Worm (Caenorhabditis elegans): ENCODE data around the gene C32D5.7.

C32D5.7 gene

ce11 chrII:6348360-6348759, 8.5 kb upstream of the C32D5.7 start (continued):
- peak; percentile 68 for TF ChIP-seq dpl-1 (GFP tag; optimal IDR thresholded peaks at IDR 0.05)
- no peak for TF ChIP-seq Y5F2A.4 (GFP tag; optimal IDR thresholded peaks at IDR 0.05)
- no peak for TF ChIP-seq R02D3.7 (tag; optimal IDR thresholded peaks at IDR 0.05)
- TF ChIP-seq zfp-3 (GFP tag; conservative IDR thresholded peaks at IDR 0.05), result 0 out of 2 replicates have a peak, but pooled peaks have one; percentile 33
- no peak for TF ChIP-seq F10B5.3 (tag; optimal IDR thresholded peaks at IDR 0.05)
- TF ChIP-seq F49E8.2 (tag; optimal IDR thresholded peaks at IDR 0.05; ENCODE audit: borderline replicate concordance), result no peak
- no peak for TF ChIP-seq fkh-10 (GFP tag; optimal IDR thresholded peaks at IDR 0.05)
- TF ChIP-seq zag-1 (tag; optimal IDR thresholded peaks at IDR 0.05), result no peak
- TF ChIP-seq attf-4 (tag; optimal IDR thresholded peaks at IDR 0.05), result peak; percentile 32
- TF ChIP-seq nhr-102 (tag; optimal IDR thresholded peaks at IDR 0.05), result peak; percentile 81
- no peak for TF ChIP-seq ZK337.2 (GFP tag; IDR thresholded peaks at IDR 0.05)
- no peak for TF ChIP-seq lin-15B (tag; optimal IDR thresholded peaks at IDR 0.05)
- peak; percentile 97 for TF ChIP-seq dve-1 (tag; optimal IDR thresholded peaks at IDR 0.05; ENCODE audit: insufficient read depth)
- TF ChIP-seq F37D6.2 (tag; optimal IDR thresholded peaks at IDR 0.05), result peak; percentile 54
- TF ChIP-seq nhr-10 (tag; optimal IDR thresholded peaks at IDR 0.05), result peak; percentile 84
- no peak for TF ChIP-seq unc-130 (GFP tag; optimal IDR thresholded peaks at IDR 0.05)
- TF ChIP-seq mxl-3 (GFP tag; optimal IDR thresholded peaks at IDR 0.05), result peak; percentile 97
- no peak for TF ChIP-seq daf-19 (GFP tag; conservative IDR thresholded peaks at IDR 0.05)
- no peak for TF ChIP-seq ceh-44 (GFP tag; IDR thresholded peaks at IDR 0.05)
- no peak for TF ChIP-seq F26F4.8 (GFP tag; conservative IDR thresholded peaks at IDR 0.05)
- TF ChIP-seq lin-1 (GFP tag; IDR thresholded peaks at IDR 0.05), result peak; percentile 65; the same call in 1 of the 2 replicates
- TF ChIP-seq pqm-1 (tag; optimal IDR thresholded peaks at IDR 0.05), result peak; percentile 8
- peak; percentile 89 for TF ChIP-seq aha-1 (tag)
- TF ChIP-seq lim-7 (GFP tag; IDR thresholded peaks at IDR 0.05), result no peak
- TF ChIP-seq sdz-12 (GFP tag; optimal IDR thresholded peaks at IDR 0.05), result no peak
- peak; percentile 65 for TF ChIP-seq nhr-6 (tag; optimal IDR thresholded peaks at IDR 0.05)
- no peak for TF ChIP-seq tag-97 (GFP tag; IDR thresholded peaks at IDR 0.05)
- no peak for TF ChIP-seq daf-12 (tag; optimal IDR thresholded peaks at IDR 0.05)

ce11 chrII:6347341-6348118, 7.7 kb upstream of the C32D5.7 start, which contains the start of gene lgg-1:
lgg-1 (minus strand) TSS chrII:6347719.
- no peak for TF ChIP-seq ceh-82 (tag; optimal IDR thresholded peaks at IDR 0.05)
- TF ChIP-seq Y75B8A.6 (GFP tag; IDR thresholded peaks at IDR 0.05), result peak; percentile 53; the same call in 1 of the 2 replicates
- TF ChIP-seq mxl-2 (GFP tag; conservative IDR thresholded peaks at IDR 0.05), result no peak
- peak; percentile 34 for TF ChIP-seq rbr-2 (tag; optimal IDR thresholded peaks at IDR 0.05)
- TF ChIP-seq ZK546.5 (tag; optimal IDR thresholded peaks at IDR 0.05), result peak in 1 of 2 experiments; percentile 54
- peak; percentile 56 for TF ChIP-seq dmd-6 (GFP tag; IDR thresholded peaks at IDR 0.05)
- TF ChIP-seq tra-1 (GFP tag; IDR thresholded peaks at IDR 0.05), result no peak; the same call in 1 of the 2 replicates
- peak; percentile 7; the same call in 1 of the 2 replicates for TF ChIP-seq arid-1 (GFP tag; conservative IDR thresholded peaks at IDR 0.05)
- TF ChIP-seq mep-1 (tag; optimal IDR thresholded peaks at IDR 0.05), result peak; percentile 50
- TF ChIP-seq F10B5.3 (tag; optimal IDR thresholded peaks at IDR 0.05), result no peak
- peak; percentile 61 for TF ChIP-seq snpc-1.2 (GFP tag; IDR thresholded peaks at IDR 0.05)
- TF ChIP-seq lin-1 (GFP tag; IDR thresholded peaks at IDR 0.05), result 0 out of 2 replicates have a peak, but pooled peaks have one; percentile 8
- TF ChIP-seq egl-27 (tag; optimal IDR thresholded peaks at IDR 0.05), result no peak
- TF ChIP-seq nhr-77 (tag; optimal IDR thresholded peaks at IDR 0.05), result peak; percentile 33
- TF ChIP-seq nhr-11 (tag; optimal IDR thresholded peaks at IDR 0.05), result peak; percentile 55
- TF ChIP-seq unc-130 (GFP tag; optimal IDR thresholded peaks at IDR 0.05), result no peak
- TF ChIP-seq ceh-28 (tag; optimal IDR thresholded peaks at IDR 0.05), result peak; percentile 82
- peak; percentile 50 to 61 for TF ChIP-seq mdl-1 (tag; optimal IDR thresholded peaks at IDR 0.05)
- no peak for TF ChIP-seq jun-1 (tag; optimal IDR thresholded peaks at IDR 0.05)
- peak; percentile 34 for TF ChIP-seq gei-8 (GFP tag; optimal IDR thresholded peaks at IDR 0.05)
- TF ChIP-seq lim-7 (GFP tag; IDR thresholded peaks at IDR 0.05), result 0 out of 2 replicates have a peak, but pooled peaks have one; percentile 39
- peak; percentile 89 for TF ChIP-seq zfp-3 (GFP tag; conservative IDR thresholded peaks at IDR 0.05)
- TF ChIP-seq lin-13 (GFP tag; optimal IDR thresholded peaks at IDR 0.05), result no peak
- TF ChIP-seq ceh-20 (GFP tag; IDR thresholded peaks at IDR 0.05), result peak; percentile 60; the same call in 1 of the 2 replicates
- no peak for TF ChIP-seq set-16 (GFP tag; IDR thresholded peaks at IDR 0.05)
- TF ChIP-seq zip-11 (GFP tag; IDR thresholded peaks at IDR 0.05), result no peak
- TF ChIP-seq F37D6.2 (tag; optimal IDR thresholded peaks at IDR 0.05), result peak; percentile 36
- TF ChIP-seq hmg-1.1 (GFP tag; IDR thresholded peaks at IDR 0.05), result peak; percentile 59; the same call in 1 of the 2 replicates
